Worm (Caenorhabditis elegans): ENCODE data around the gene ZK666.2.

The ZK666.2 gene

DNA sequence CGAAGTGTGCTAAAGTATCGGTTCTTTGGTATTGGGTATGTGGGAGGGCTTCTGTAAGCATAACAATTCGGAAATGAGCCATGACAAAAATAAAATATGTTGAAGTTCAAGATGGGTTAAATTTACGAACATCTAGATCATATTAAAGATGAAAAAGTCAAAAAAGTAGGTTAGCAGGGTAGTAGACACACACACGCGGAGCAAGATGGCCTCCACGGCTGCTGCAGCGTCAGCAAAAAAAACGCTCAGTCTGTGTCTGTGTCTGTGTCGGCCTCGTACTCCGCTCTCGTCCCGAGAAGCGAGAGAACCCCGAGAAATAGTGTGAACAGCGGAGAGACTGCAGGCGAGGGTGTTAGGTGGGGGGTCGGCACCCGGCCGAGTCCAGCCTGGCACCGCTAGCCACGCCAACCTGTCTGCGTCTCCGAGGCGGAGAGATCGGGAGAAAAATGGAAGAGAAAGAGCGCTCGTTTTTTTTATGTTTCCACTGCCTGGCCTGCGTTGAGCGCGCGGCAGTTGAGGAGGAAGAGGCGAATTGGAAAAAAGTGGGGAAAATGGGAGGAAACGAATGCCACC is 30.9 kb upstream of the ZK666.2 start, which contains the start of gene myrf-1:
Gene myrf-1, minus strand, starts transcription at position 51 of the 573 bp plus-strand sequence.
- TF ChIP-seq dpl-1 (GFP tag; optimal IDR thresholded peaks at IDR 0.05), result peak; percentile 49
- peak; percentile 48 for TF ChIP-seq gei-8 (GFP tag; optimal IDR thresholded peaks at IDR 0.05)
- peak; percentile 89 for TF ChIP-seq nhr-25 (tag; optimal IDR thresholded peaks at IDR 0.05; ENCODE audit: borderline replicate concordance, insufficient read depth)
- TF ChIP-seq sdz-12 (GFP tag; optimal IDR thresholded peaks at IDR 0.05), result no peak
- TF ChIP-seq F44E2.7 (GFP tag; IDR thresholded peaks at IDR 0.05), result no peak
- 0 out of 2 replicates have a peak, but pooled peaks have one; percentile 14 for TF ChIP-seq F26F4.8 (GFP tag; conservative IDR thresholded peaks at IDR 0.05)
- TF ChIP-seq dmd-6 (GFP tag; IDR thresholded peaks at IDR 0.05), result peak; percentile 84
- TF ChIP-seq egl-27 (tag; optimal IDR thresholded peaks at IDR 0.05), result no peak
- TF ChIP-seq ceh-20 (GFP tag; IDR thresholded peaks at IDR 0.05), result peak; percentile 73
- TF ChIP-seq T26A8.4 (GFP tag; IDR thresholded peaks at IDR 0.05), result peak; percentile 90
- TF ChIP-seq nhr-42 (GFP tag; IDR thresholded peaks at IDR 0.05), result peak; percentile 69; the same call in 1 of the 2 replicates
- TF ChIP-seq ces-1 (GFP tag; optimal IDR thresholded peaks at IDR 0.05), result no peak
- TF ChIP-seq duxl-1 (tag; optimal IDR thresholded peaks at IDR 0.05; ENCODE audit: poor library complexity), result no peak
- no peak; the same call in 1 of the 2 replicates for TF ChIP-seq madf-9 (GFP tag; conservative IDR thresholded peaks at IDR 0.05)
- no peak for TF ChIP-seq skn-1 (tag; optimal IDR thresholded peaks at IDR 0.05)
- TF ChIP-seq lin-29 (GFP tag; IDR thresholded peaks at IDR 0.05), result peak; percentile 76; the same call in 1 of the 2 replicates
- TF ChIP-seq hlh-30 (tag; optimal IDR thresholded peaks at IDR 0.05; ENCODE audit: insufficient read depth), result peak; percentile 90
- TF ChIP-seq ceh-82 (tag; optimal IDR thresholded peaks at IDR 0.05), result no peak
- peak; percentile 78 for TF ChIP-seq lin-1 (GFP tag; IDR thresholded peaks at IDR 0.05)
- TF ChIP-seq D1046.2 (GFP tag; IDR thresholded peaks at IDR 0.05), result no peak
- peak; percentile 86 for TF ChIP-seq dve-1 (tag; optimal IDR thresholded peaks at IDR 0.05; ENCODE audit: insufficient read depth)
- peak; percentile 98 for TF ChIP-seq hlh-11 (tag; optimal IDR thresholded peaks at IDR 0.05)
- TF ChIP-seq zip-11 (GFP tag; IDR thresholded peaks at IDR 0.05), result no peak
- no peak for TF ChIP-seq lin-15B (tag; optimal IDR thresholded peaks at IDR 0.05)
- no peak for TF ChIP-seq attf-4 (tag; optimal IDR thresholded peaks at IDR 0.05)
- no peak for TF ChIP-seq unc-130 (GFP tag; optimal IDR thresholded peaks at IDR 0.05)
- no peak for TF ChIP-seq ceh-62 (tag; optimal IDR thresholded peaks at IDR 0.05)
- TF ChIP-seq mdl-1 (tag; optimal IDR thresholded peaks at IDR 0.05), result peak; percentile 59 to 92
- TF ChIP-seq nhr-28 (tag; optimal IDR thresholded peaks at IDR 0.05), result peak; percentile 83
- peak; percentile 96 for TF ChIP-seq mxl-3 (GFP tag; optimal IDR thresholded peaks at IDR 0.05)
- TF ChIP-seq hif-1 (tag; optimal IDR thresholded peaks at IDR 0.05), result peak in 1 of 2 experiments; percentile 88
- peak; percentile 64; the same call in 1 of the 2 replicates for TF ChIP-seq vab-7 (GFP tag; IDR thresholded peaks at IDR 0.05)
- peak; percentile 91 for TF ChIP-seq ctbp-1 (GFP tag; IDR thresholded peaks at IDR 0.05)
- TF ChIP-seq ceh-32 (tag; optimal IDR thresholded peaks at IDR 0.05; ENCODE audit: poor library complexity), result peak; percentile 27
- peak; percentile 100 for TF ChIP-seq set-16 (GFP tag; IDR thresholded peaks at IDR 0.05)
- no peak for TF ChIP-seq Y105C5A.15 (GFP tag; IDR thresholded peaks at IDR 0.05)
- peak; percentile 99 for TF ChIP-seq nhr-41 (GFP tag; IDR thresholded peaks at IDR 0.05)
- TF ChIP-seq daf-12 (tag; optimal IDR thresholded peaks at IDR 0.05), result no peak
- peak; percentile 63 for TF ChIP-seq lin-38 (GFP tag; IDR thresholded peaks at IDR 0.05)
- TF ChIP-seq arid-1 (GFP tag; conservative IDR thresholded peaks at IDR 0.05), result peak; percentile 79
- peak; percentile 91 for TF ChIP-seq mep-1 (tag; optimal IDR thresholded peaks at IDR 0.05)
- peak; percentile 60; the same call in 1 of the 2 replicates for TF ChIP-seq php-3 (GFP tag; IDR thresholded peaks at IDR 0.05)
- peak; percentile 94 for TF ChIP-seq hmg-1.1 (GFP tag; IDR thresholded peaks at IDR 0.05)
- TF ChIP-seq nhr-6 (tag; optimal IDR thresholded peaks at IDR 0.05), result peak; percentile 60
- TF ChIP-seq nhr-111 (GFP tag; optimal IDR thresholded peaks at IDR 0.05), result no peak
- TF ChIP-seq spr-1 (tag; optimal IDR thresholded peaks at IDR 0.05), result peak; percentile 74
- TF ChIP-seq F10B5.3 (tag; optimal IDR thresholded peaks at IDR 0.05), result peak; percentile 55
- TF ChIP-seq lim-7 (GFP tag; IDR thresholded peaks at IDR 0.05), result 0 out of 2 replicates have a peak, but pooled peaks have one; percentile 46
- no peak for TF ChIP-seq Y5F2A.4 (GFP tag; optimal IDR thresholded peaks at IDR 0.05)

Measured in whole organism, L4 larva.